Worm (Caenorhabditis elegans): ENCODE results near the gene nhr-17.

ce11 chrX:12661091-12661526 is 6.5 kb downstream of the nhr-17 start:
- TF ChIP-seq blmp-1 (tag; optimal IDR thresholded peaks at IDR 0.05; ENCODE audit: insufficient read depth) (no peak), elt-3 (tag; optimal IDR thresholded peaks at IDR 0.05) (no peak), lin-39 (tag; optimal IDR thresholded peaks at IDR 0.05) (no peak), nhr-77 (tag; optimal IDR thresholded peaks at IDR 0.05) (no peak), nhr-23 (tag; optimal IDR thresholded peaks at IDR 0.05) (no peak), ceh-82 (tag; optimal IDR thresholded peaks at IDR 0.05) (no peak), unc-62 (GFP tag; optimal IDR thresholded peaks at IDR 0.05) (no peak), mab-5 (tag; optimal IDR thresholded peaks at IDR 0.05) (no peak), lin-13 (GFP tag; optimal IDR thresholded peaks at IDR 0.05) (no peak), skn-1 (tag; optimal IDR thresholded peaks at IDR 0.05) (no peak), nhr-11 (tag; optimal IDR thresholded peaks at IDR 0.05) (no peak), ztf-11 (tag; optimal IDR thresholded peaks at IDR 0.05) (no peak), ama-1 (optimal IDR thresholded peaks at IDR 0.05) (no peak), snpc-4 (tag; optimal IDR thresholded peaks at IDR 0.05) (no peak)
